Worm (Caenorhabditis elegans) whole organism, L1 larva: ENCODE measurements around the gene cec-3.

Experiments
- Y116A8C.19 ChIP-seq: sonication (generic microtip); optimal IDR thresholded peaks from 2 replicates; lab custom pipeline; 2016; ENCODE audit warnings: missing compliant biosample characterization, missing genetic modification characterization, borderline replicate concordance
- aly-2 ChIP-seq: fragments of 150-350 bp; optimal IDR thresholded peaks from 2 replicates; lab custom pipeline; 2014; ENCODE audit warnings: missing biosample characterization, missing genetic modification characterization
- ama-1 ChIP-seq: fragments of 150-350 bp; optimal IDR thresholded peaks from 2 replicates; lab custom pipeline; 2014
- ceh-63 ChIP-seq: fragments of 200-800 bp; sonication (Bioruptor generic); optimal IDR thresholded peaks from 2 replicates; lab custom pipeline; 2018; ENCODE audit warnings: mild to moderate bottlenecking, missing genetic modification characterization, missing compliant biosample characterization
- ceh-8 ChIP-seq: fragments of 200-800 bp; sonication (Bioruptor generic); optimal IDR thresholded peaks from 2 replicates; lab custom pipeline; 2018; ENCODE audit warnings: mild to moderate bottlenecking, missing genetic modification characterization, moderate library complexity, missing compliant biosample characterization
- dpl-1 ChIP-seq, 3 experiments: fragments of 150-350 bp in 2 of 3; sonication (generic microtip) in 1 of 3; optimal IDR thresholded peaks; 2 replicates each; lab custom pipeline; 2014 to 2017; ENCODE audit warnings: missing biosample characterization in 3 of 3, missing genetic modification characterization in 3 of 3, missing genetic modification reagents in 3 of 3
- efl-1 ChIP-seq, 4 experiments: fragments of 150-350 bp; optimal IDR thresholded peaks in 3 of 4; peaks in 1 of 4; 1 replicate in 1 of 4; 2 replicates in 3 of 4; lab custom pipeline; 2014; ENCODE audit warnings: missing biosample characterization in 2 of 4, missing genetic modification characterization in 2 of 4, missing genetic modification reagents in 2 of 4
- efl-3 ChIP-seq: fragments of 200-800 bp; sonication (Bioruptor generic); optimal IDR thresholded peaks from 2 replicates; lab custom pipeline; 2018; ENCODE audit warnings: mild to moderate bottlenecking, missing genetic modification characterization, missing compliant biosample characterization
- egl-13 ChIP-seq: sonication (generic microtip); optimal IDR thresholded peaks from 2 replicates; lab custom pipeline; 2016; ENCODE audit warnings: missing genotype, missing genetic modification reagents, missing genetic modification characterization, missing compliant biosample characterization
- fkh-10 ChIP-seq: sonication (generic microtip); optimal IDR thresholded peaks from 2 replicates; lab custom pipeline; 2017; ENCODE audit warnings: missing biosample characterization, missing genetic modification reagents, missing genetic modification characterization
- fkh-4 ChIP-seq: sonication (generic microtip); optimal IDR thresholded peaks from 2 replicates; lab custom pipeline; 2016; ENCODE audit warnings: missing compliant biosample characterization, missing genetic modification characterization, borderline replicate concordance
- fos-1 ChIP-seq: fragments of 150-350 bp; optimal IDR thresholded peaks from 2 replicates; lab custom pipeline; 2014; ENCODE audit warnings: missing biosample characterization, missing genetic modification characterization
- grh-1 ChIP-seq: fragments of 200-800 bp; sonication (Bioruptor generic); IDR thresholded peaks from 2 replicates; pipeline ENCODE4 v1.3.6; 2022; ENCODE audit warnings: missing genetic modification reagents, missing genetic modification characterization, missing compliant biosample characterization
- hlh-17 ChIP-seq: fragments of 200-800 bp; sonication (Bioruptor generic); optimal IDR thresholded peaks from 2 replicates; lab custom pipeline; 2018; ENCODE audit warnings: missing genetic modification characterization, mild to moderate bottlenecking, missing compliant biosample characterization, moderate library complexity, borderline replicate concordance
- hlh-4 ChIP-seq: sonication (generic microtip); optimal IDR thresholded peaks from 2 replicates; lab custom pipeline; 2016; ENCODE audit warnings: mild to moderate bottlenecking, missing genetic modification characterization, missing compliant biosample characterization
- jun-1 ChIP-seq: fragments of 150-350 bp; optimal IDR thresholded peaks from 2 replicates; lab custom pipeline; 2014; ENCODE audit warnings: missing biosample characterization, missing genetic modification reagents, missing genetic modification characterization
- lin-14 ChIP-seq: fragments of 200-800 bp; sonication (Bioruptor generic); optimal IDR thresholded peaks from 2 replicates; lab custom pipeline; 2018; ENCODE audit warnings: mild to moderate bottlenecking, missing genetic modification characterization, moderate library complexity, missing compliant biosample characterization
- lin-35 ChIP-seq, 2 experiments: fragments of 150-350 bp; optimal IDR thresholded peaks; 2 replicates each; lab custom pipeline; 2014; ENCODE audit warnings: missing biosample characterization in 2 of 2, missing genetic modification characterization in 2 of 2, missing genetic modification reagents in 2 of 2
- lsy-2 ChIP-seq, 2 experiments: fragments of 150-350 bp; optimal IDR thresholded peaks; 2 replicates each; lab custom pipeline; 2014; ENCODE audit warnings: missing biosample characterization in 2 of 2, missing genetic modification characterization in 2 of 2
- mef-2 ChIP-seq: fragments of 150-350 bp; optimal IDR thresholded peaks from 2 replicates; lab custom pipeline; 2014; ENCODE audit warnings: missing biosample characterization, missing genetic modification characterization
- mep-1 ChIP-seq: fragments of 150-350 bp; optimal IDR thresholded peaks from 2 replicates; lab custom pipeline; 2014; ENCODE audit warnings: missing biosample characterization, missing genetic modification characterization
- nhr-11 ChIP-seq: fragments of 150-350 bp; optimal IDR thresholded peaks from 2 replicates; lab custom pipeline; 2014; ENCODE audit warnings: missing biosample characterization, missing genetic modification characterization
- nhr-12 ChIP-seq: sonication (generic microtip); optimal IDR thresholded peaks from 2 replicates; lab custom pipeline; 2017; ENCODE audit warnings: missing biosample characterization, missing genetic modification characterization
- nhr-20 ChIP-seq: sonication (generic microtip); optimal IDR thresholded peaks from 2 replicates; lab custom pipeline; 2016; ENCODE audit warnings: mild to moderate bottlenecking, missing genetic modification characterization, missing compliant biosample characterization
- nhr-47 ChIP-seq: sonication (generic microtip); optimal IDR thresholded peaks from 2 replicates; lab custom pipeline; 2016; ENCODE audit warnings: mild to moderate bottlenecking, missing genetic modification characterization, moderate library complexity, missing compliant biosample characterization
- nhr-71 ChIP-seq: sonication (generic microtip); optimal IDR thresholded peaks from 2 replicates; lab custom pipeline; 2016; ENCODE audit warnings: mild to moderate bottlenecking, missing genetic modification characterization, moderate library complexity, missing compliant biosample characterization
- nhr-76 ChIP-seq: sonication (generic microtip); optimal IDR thresholded peaks from 2 replicates; lab custom pipeline; 2017; ENCODE audit warnings: missing biosample characterization, missing genetic modification characterization
- pag-3 ChIP-seq: sonication (generic microtip); optimal IDR thresholded peaks from 2 replicates; lab custom pipeline; 2017; ENCODE audit warnings: missing genetic modification characterization, mild to moderate bottlenecking, missing compliant biosample characterization, antibody characterized with exemption, borderline replicate concordance; ENCODE audit not compliant: insufficient read depth
- pqm-1 ChIP-seq: sonication (generic microtip); optimal IDR thresholded peaks from 3 replicates; lab custom pipeline; 2017; ENCODE audit warnings: missing biosample characterization, missing genetic modification characterization
- rnt-1 ChIP-seq: sonication (generic microtip); optimal IDR thresholded peaks from 2 replicates; lab custom pipeline; 2016; ENCODE audit warnings: mild to moderate bottlenecking, missing genetic modification characterization, moderate library complexity, missing compliant biosample characterization
- skn-1 ChIP-seq: fragments of 150-350 bp; optimal IDR thresholded peaks from 2 replicates; lab custom pipeline; 2014; ENCODE audit warnings: missing biosample characterization, missing genetic modification characterization
- snpc-4 ChIP-seq: fragments of 150-350 bp; optimal IDR thresholded peaks from 2 replicates; lab custom pipeline; 2014; ENCODE audit warnings: missing biosample characterization, missing genetic modification characterization
- snu-23 ChIP-seq: sonication (generic microtip); optimal IDR thresholded peaks from 2 replicates; lab custom pipeline; 2016; ENCODE audit warnings: missing genetic modification characterization, missing compliant biosample characterization
- sptf-1 ChIP-seq: fragments of 150-350 bp; optimal IDR thresholded peaks from 2 replicates; lab custom pipeline; 2014; ENCODE audit warnings: missing biosample characterization, missing genetic modification characterization
- sup-37 ChIP-seq: fragments of 200-800 bp; sonication (Bioruptor generic); optimal IDR thresholded peaks from 2 replicates; lab custom pipeline; 2018; ENCODE audit warnings: mild to moderate bottlenecking, missing genetic modification characterization, missing compliant biosample characterization
- swsn-7 ChIP-seq: sonication (generic microtip); optimal IDR thresholded peaks from 2 replicates; lab custom pipeline; 2016; ENCODE audit warnings: missing genetic modification characterization, missing compliant biosample characterization
- tbx-2 ChIP-seq: sonication (generic microtip); optimal IDR thresholded peaks from 2 replicates; lab custom pipeline; 2016; ENCODE audit warnings: missing genetic modification characterization, missing compliant biosample characterization
- unc-130 ChIP-seq: fragments of 150-350 bp; optimal IDR thresholded peaks from 2 replicates; lab custom pipeline; 2017; ENCODE audit warnings: missing biosample characterization, missing genetic modification characterization, inconsistent platforms
- unc-30 ChIP-seq: sonication (generic microtip); optimal IDR thresholded peaks from 2 replicates; lab custom pipeline; 2017; ENCODE audit warnings: missing biosample characterization, missing genetic modification characterization
- unc-62 ChIP-seq: fragments of 150-350 bp; optimal IDR thresholded peaks from 2 replicates; lab custom pipeline; 2014; ENCODE audit warnings: missing biosample characterization, missing genetic modification reagents, missing genetic modification characterization
- unc-98 ChIP-seq: fragments of 200-800 bp; sonication (Bioruptor generic); IDR thresholded peaks from 2 replicates; pipeline ENCODE4 v1.3.6; 2022; ENCODE audit warnings: missing genetic modification characterization, missing compliant biosample characterization
- xbp-1 ChIP-seq: sonication (generic microtip); optimal IDR thresholded peaks from 2 replicates; lab custom pipeline; 2016; ENCODE audit warnings: missing genetic modification characterization, missing compliant biosample characterization
- zag-1 ChIP-seq: fragments of 150-350 bp; optimal IDR thresholded peaks from 2 replicates; lab custom pipeline; 2014; ENCODE audit warnings: missing biosample characterization, missing genetic modification characterization
- ztf-4 ChIP-seq: fragments of 150-350 bp; optimal IDR thresholded peaks from 2 replicates; lab custom pipeline; 2014; ENCODE audit warnings: missing biosample characterization, missing genetic modification characterization

Gene cec-3

ce11 chrII:7879266-7879718, 21.9 kb upstream of the cec-3 start, which contains the start of the genes vha-4 and T01H3.5:
TSS of gene vha-4 (minus strand) at chrII:7879316.
TSS of gene T01H3.5 (plus strand) at chrII:7879616.
- peak in 1 of 3 experiments; percentile 23 for TF ChIP-seq dpl-1 (GFP tag; optimal IDR thresholded peaks at IDR 0.05; lab: Kevin White, UChicago)
- peak; percentile 6 for TF ChIP-seq snu-23 (GFP tag; lab: Kevin White, UChicago)
- peak in 1 of 2 experiments; percentile 5 for TF ChIP-seq lin-35 (GFP tag; optimal IDR thresholded peaks at IDR 0.05; lab: Kevin White, UChicago)
- TF ChIP-seq skn-1: no peak
- TF ChIP-seq unc-130 (tag; lab: Kevin White, UChicago): no peak
- peak in 1 of 2 experiments; percentile 21 for TF ChIP-seq lsy-2 (tag; optimal IDR thresholded peaks at IDR 0.05; lab: Kevin White, UChicago)
- TF ChIP-seq, all 84 proteins: peak for 4

ce11 chrII:7877744-7878468, 20.5 kb upstream of the cec-3 start, which contains the start of gene T01H3.2:
TSS of gene T01H3.2 (minus strand) at chrII:7877994.
- TF ChIP-seq snu-23 (GFP tag; lab: Kevin White, UChicago): peak; percentile 2
- TF ChIP-seq unc-62 (GFP tag; lab: Kevin White, UChicago): no peak
- no peak for TF ChIP-seq nhr-47 (tag; lab: Kevin White, UChicago)
- TF ChIP-seq hlh-4 (tag; lab: Kevin White, UChicago): no peak
- TF ChIP-seq sup-37 (GFP tag; lab: Kevin White, UChicago): no peak
- no peak for TF ChIP-seq ztf-4 (tag; lab: Kevin White, UChicago)
- TF ChIP-seq aly-2 (tag; lab: Kevin White, UChicago): no peak
- peak; percentile 41 for TF ChIP-seq nhr-71 (tag; lab: Kevin White, UChicago)
- no peak for TF ChIP-seq grh-1
- TF ChIP-seq egl-13: no peak
- TF ChIP-seq skn-1: no peak
- TF ChIP-seq hlh-17 (GFP tag; lab: Kevin White, UChicago): no peak
- no peak for TF ChIP-seq pqm-1
- no peak for TF ChIP-seq efl-1 (optimal IDR thresholded peaks at IDR 0.05; lab: Kevin White, UChicago)
- peak in 1 of 2 experiments; percentile 86 for TF ChIP-seq efl-1 (GFP tag; optimal IDR thresholded peaks at IDR 0.05 in 1 of 2; lab: Kevin White, UChicago)
- TF ChIP-seq ama-1 (lab: Kevin White, UChicago): no peak
- TF ChIP-seq pag-3: no peak
- no peak for TF ChIP-seq unc-30 (tag; lab: Kevin White, UChicago)
- TF ChIP-seq, all 84 proteins: peak for 3

DNA sequence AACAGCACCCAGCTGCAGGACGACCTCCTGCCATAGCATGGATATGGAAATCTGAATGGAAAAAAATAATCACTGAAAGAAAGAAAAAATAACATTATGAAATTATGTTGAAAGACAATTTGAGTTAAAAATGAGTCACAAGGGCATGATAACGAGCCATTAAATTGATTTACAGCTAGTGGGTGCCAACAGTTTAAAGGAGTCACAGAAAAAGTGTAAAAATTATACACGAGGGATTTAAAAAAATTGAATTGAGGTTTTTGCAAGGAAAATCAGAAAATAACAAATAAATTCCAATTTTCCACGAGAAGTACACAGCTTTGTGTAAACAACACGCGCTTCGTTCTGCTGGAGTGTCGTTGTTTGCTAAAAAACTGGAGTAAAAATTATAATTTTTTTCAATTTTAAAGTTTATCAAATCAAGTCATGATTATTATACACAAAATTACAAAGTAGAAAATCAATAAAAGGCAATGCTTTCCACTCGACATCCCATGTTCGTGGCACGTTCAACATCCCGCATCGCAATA, 16.5 kb upstream of the cec-3 start, which contains the start of gene T01H3.3:
TSS of gene T01H3.3 (minus strand) at position 51 of the 530 bp plus-strand sequence.
- TF ChIP-seq unc-98 (GFP tag; lab: Robert Waterston, UW): no peak
- TF ChIP-seq efl-1 (optimal IDR thresholded peaks at IDR 0.05; lab: Kevin White, UChicago): peak; percentile 52 to 66
- TF ChIP-seq efl-1 (GFP tag; optimal IDR thresholded peaks at IDR 0.05 in 1 of 2; lab: Kevin White, UChicago): peak in 1 of 2 experiments; percentile 58
- TF ChIP-seq nhr-12 (tag; lab: Kevin White, UChicago): no peak
- peak; percentile 13 for TF ChIP-seq mep-1 (tag; lab: Kevin White, UChicago)
- TF ChIP-seq lin-14: peak; percentile 52
- TF ChIP-seq skn-1: peak; percentile 25
- TF ChIP-seq snpc-4 (tag; lab: Kevin White, UChicago): no peak
- TF ChIP-seq aly-2 (tag; lab: Kevin White, UChicago): no peak
- TF ChIP-seq nhr-76: no peak
- no peak for TF ChIP-seq fkh-4 (tag; lab: Kevin White, UChicago)
- TF ChIP-seq tbx-2 (tag; lab: Kevin White, UChicago): peak; percentile 34
- no peak for TF ChIP-seq fkh-10
- peak; percentile 53 for TF ChIP-seq xbp-1 (tag; lab: Kevin White, UChicago)
- TF ChIP-seq ama-1 (lab: Kevin White, UChicago): no peak
- no peak for TF ChIP-seq hlh-17 (GFP tag; lab: Kevin White, UChicago)
- no peak for TF ChIP-seq mef-2 (tag; lab: Kevin White, UChicago)
- no peak for TF ChIP-seq fos-1 (tag; lab: Kevin White, UChicago)
- TF ChIP-seq ceh-8 (GFP tag; lab: Kevin White, UChicago): no peak
- TF ChIP-seq rnt-1 (tag; lab: Kevin White, UChicago): peak; percentile 40
- no peak for TF ChIP-seq grh-1
- no peak for TF ChIP-seq ceh-63
- TF ChIP-seq nhr-11 (tag; lab: Kevin White, UChicago): no peak
- no peak for TF ChIP-seq efl-3 (GFP tag; lab: Kevin White, UChicago)
- TF ChIP-seq nhr-47 (tag; lab: Kevin White, UChicago): peak; percentile 52
- TF ChIP-seq zag-1 (tag; lab: Kevin White, UChicago): no peak
- TF ChIP-seq Y116A8C.19 (tag; lab: Kevin White, UChicago): no peak
- peak; percentile 58 for TF ChIP-seq swsn-7
- TF ChIP-seq sptf-1 (tag; lab: Kevin White, UChicago): no peak
- no peak for TF ChIP-seq unc-30 (tag; lab: Kevin White, UChicago)
- no peak for TF ChIP-seq jun-1 (tag; lab: Kevin White, UChicago)
- peak; percentile 42 to 63 (median 52) for TF ChIP-seq dpl-1 (GFP tag; optimal IDR thresholded peaks at IDR 0.05; lab: Kevin White, UChicago)
- TF ChIP-seq lin-35 (GFP tag; optimal IDR thresholded peaks at IDR 0.05; lab: Kevin White, UChicago): peak; percentile 57 to 59
- TF ChIP-seq nhr-20 (tag; lab: Kevin White, UChicago): peak; percentile 43
